Worm (Caenorhabditis elegans) whole organism, early embryonic: ENCODE data around the gene acs-5.

ENCODE experiments used
- ama-1 ChIP-seq: fragments of 150-350 bp; optimal IDR thresholded peaks from 2 replicates; lab custom pipeline; 2014
- hmbx-1 ChIP-seq: sonication (generic microtip); optimal IDR thresholded peaks from 2 replicates; lab custom pipeline; 2016; ENCODE audit warnings: mild to moderate bottlenecking, missing genetic modification characterization, missing compliant biosample characterization
- scrt-1 ChIP-seq: fragments of 200-800 bp; sonication (Bioruptor generic); IDR thresholded peaks from 2 replicates; pipeline ENCODE4 v1.3.6; 2022; ENCODE audit warnings: missing genetic modification characterization, missing compliant biosample characterization

ce11 chrIII:13546537-13546936 lies 3.2 kb upstream of the acs-5 start, which contains the start of gene Y76A2B.4:
- TF ChIP-seq ama-1 (lab: Kevin White, UChicago) (no peak), scrt-1 (GFP tag; lab: Robert Waterston, UW) (no peak), hmbx-1 (no peak)
